Fruit fly (Drosophila melanogaster) whole organism, embryonic: ENCODE measurements around the gene CG42824.

Source experiments
- Asciz ChIP-seq: fragments of 200-800 bp; sonication (Bioruptor generic); optimal IDR thresholded peaks from 2 replicates; lab custom pipeline; 2017; ENCODE audit warnings: missing biosample characterization, mild to moderate bottlenecking, missing genetic modification characterization, missing genetic modification reagents
- CG10431 ChIP-seq: fragments of 200-800 bp; sonication (Bioruptor generic); optimal IDR thresholded peaks from 3 replicates; lab custom pipeline; 2018; ENCODE audit warnings: missing biosample characterization, mild to moderate bottlenecking, missing genetic modification characterization
- CG10654 ChIP-seq: fragments of 200-800 bp; sonication (Bioruptor generic); optimal IDR thresholded peaks from 2 replicates; lab custom pipeline; 2016; ENCODE audit warnings: missing biosample characterization, missing genetic modification characterization
- CG10979 ChIP-seq: fragments of 200-800 bp; sonication (Bioruptor generic); optimal IDR thresholded peaks from 2 replicates; lab custom pipeline; 2018; ENCODE audit warnings: missing biosample characterization, mild to moderate bottlenecking, missing genetic modification characterization, moderate library complexity
- CG11723 ChIP-seq: fragments of 200-800 bp; sonication (Bioruptor generic); optimal IDR thresholded peaks from 2 replicates; lab custom pipeline; 2017; ENCODE audit warnings: missing biosample characterization, mild to moderate bottlenecking, missing genetic modification characterization
- CG12659 ChIP-seq: fragments of 200-800 bp; sonication (Bioruptor generic); optimal IDR thresholded peaks from 3 replicates; lab custom pipeline; 2017; ENCODE audit warnings: mild to moderate bottlenecking, missing biosample characterization, missing genetic modification reagents, missing genetic modification characterization
- CG12744 ChIP-seq: fragments of 200-800 bp; sonication (Bioruptor generic); optimal IDR thresholded peaks from 2 replicates; lab custom pipeline; 2016; ENCODE audit warnings: missing biosample characterization, missing genetic modification characterization
- CG13624 ChIP-seq: fragments of 200-800 bp; sonication (Bioruptor generic); optimal IDR thresholded peaks from 2 replicates; lab custom pipeline; 2016; ENCODE audit warnings: missing biosample characterization, missing genetic modification characterization
- CG14860 ChIP-seq: fragments of 200-800 bp; sonication (Bioruptor generic); IDR thresholded peaks from 3 replicates; pipeline ENCODE4 v1.3.6; 2022; ENCODE audit warnings: missing biosample characterization, missing genetic modification characterization; ENCODE audit not compliant: partially characterized antibody
- CG15269 ChIP-seq: fragments of 200-800 bp; sonication (Bioruptor generic); optimal IDR thresholded peaks from 2 replicates; lab custom pipeline; 2018; ENCODE audit warnings: missing biosample characterization, mild to moderate bottlenecking, missing genetic modification characterization, moderate library complexity
- CG15696 ChIP-seq: fragments of 200-800 bp; sonication (Bioruptor generic); optimal IDR thresholded peaks from 2 replicates; lab custom pipeline; 2019; ENCODE audit warnings: missing biosample characterization, mild to moderate bottlenecking, missing genetic modification characterization, moderate library complexity
- CG16779 ChIP-seq: fragments of 200-800 bp; sonication (Bioruptor generic); IDR thresholded peaks from 2 replicates; pipeline ENCODE4 v1.3.6; 2022; ENCODE audit warnings: missing biosample characterization, missing genetic modification characterization
- CG1792 ChIP-seq: fragments of 200-800 bp; sonication (Bioruptor generic); optimal IDR thresholded peaks from 2 replicates; lab custom pipeline; 2016; ENCODE audit warnings: missing biosample characterization, missing genetic modification characterization
- CG18011 ChIP-seq: fragments of 200-800 bp; sonication (Bioruptor generic); optimal IDR thresholded peaks from 2 replicates; lab custom pipeline; 2017; ENCODE audit warnings: missing biosample characterization, missing genetic modification characterization, mild to moderate bottlenecking, moderate library complexity, missing genotype
- CG2712 ChIP-seq: fragments of 200-800 bp; optimal IDR thresholded peaks from 3 replicates; lab custom pipeline; 2019; ENCODE audit warnings: missing biosample characterization, mild to moderate bottlenecking, missing genetic modification characterization, moderate library complexity
- CG32532 ChIP-seq: fragments of 200-800 bp; sonication (Bioruptor generic); IDR thresholded peaks from 2 replicates; pipeline ENCODE4 v1.3.6; 2022; ENCODE audit warnings: missing biosample characterization, missing genetic modification characterization
- CG4424 ChIP-seq: fragments of 200-800 bp; sonication (Bioruptor generic); optimal IDR thresholded peaks from 3 replicates; lab custom pipeline; 2016; ENCODE audit warnings: missing biosample characterization, missing genetic modification characterization
- CG5180 ChIP-seq: fragments of 200-800 bp; sonication (Bioruptor generic); optimal IDR thresholded peaks from 3 replicates; lab custom pipeline; 2017; ENCODE audit warnings: missing biosample characterization, missing genetic modification characterization, mild to moderate bottlenecking, moderate library complexity, missing genetic modification reagents
- CG6272 ChIP-seq: fragments of 200-800 bp; sonication (Bioruptor generic); IDR thresholded peaks from 2 replicates; pipeline ENCODE4 v1.3.6; 2022; ENCODE audit warnings: missing biosample characterization, missing genetic modification characterization
- CG6683 ChIP-seq: fragments of 200-800 bp; sonication (Bioruptor generic); optimal IDR thresholded peaks from 2 replicates; lab custom pipeline; 2017; ENCODE audit warnings: missing biosample characterization, mild to moderate bottlenecking, missing genetic modification characterization, missing genetic modification reagents
- CG7928 ChIP-seq: fragments of 200-800 bp; sonication (Bioruptor generic); optimal IDR thresholded peaks from 2 replicates; lab custom pipeline; 2017; ENCODE audit warnings: missing biosample characterization, mild to moderate bottlenecking, missing genetic modification characterization
- CG8359 ChIP-seq: fragments of 200-800 bp; sonication (Bioruptor generic); optimal IDR thresholded peaks from 2 replicates; lab custom pipeline; 2017; ENCODE audit warnings: missing biosample characterization, mild to moderate bottlenecking, missing genetic modification characterization, borderline replicate concordance
- CG9727 ChIP-seq: fragments of 200-800 bp; sonication (Bioruptor generic); optimal IDR thresholded peaks from 3 replicates; lab custom pipeline; 2017; ENCODE audit warnings: missing biosample characterization, mild to moderate bottlenecking, missing genetic modification characterization
- D19A ChIP-seq: fragments of 200-800 bp; optimal IDR thresholded peaks from 3 replicates; lab custom pipeline; 2019; ENCODE audit warnings: missing biosample characterization, mild to moderate bottlenecking, missing genetic modification characterization, moderate library complexity
- Dad ChIP-seq: fragments of 200-800 bp; sonication (Bioruptor generic); optimal IDR thresholded peaks from 3 replicates; lab custom pipeline; 2016; ENCODE audit warnings: missing biosample characterization, missing genetic modification characterization
- Eip74EF ChIP-seq, 2 experiments: fragments of 200-800 bp in 1 of 2; fragments of >200 bp in 1 of 2; sonication (Bioruptor generic) in 1 of 2; optimal IDR thresholded peaks; 2 replicates each; lab custom pipeline; 2017 to 2019; ENCODE audit warnings: missing biosample characterization in 2 of 2, missing genetic modification characterization in 2 of 2, mild to moderate bottlenecking in 1 of 2, moderate library complexity in 1 of 2
- Fer1 ChIP-seq: fragments of 200-800 bp; sonication (Bioruptor generic); optimal IDR thresholded peaks from 2 replicates; lab custom pipeline; 2017; ENCODE audit warnings: missing biosample characterization, mild to moderate bottlenecking, missing genetic modification characterization
- GATAe ChIP-seq: fragments of 200-800 bp; sonication (Bioruptor generic); conservative IDR thresholded peaks from 2 replicates; pipeline ENCODE4 v1.3.6; 2022; ENCODE audit warnings: missing biosample characterization, missing genetic modification characterization
- HLHmδ ChIP-seq: fragments of 200-800 bp; sonication (Bioruptor generic); optimal IDR thresholded peaks from 2 replicates; lab custom pipeline; 2018; ENCODE audit warnings: missing biosample characterization, mild to moderate bottlenecking, missing genetic modification characterization, moderate library complexity
- Max ChIP-seq: fragments of 200-800 bp; sonication (Bioruptor generic); optimal IDR thresholded peaks from 2 replicates; lab custom pipeline; 2016; ENCODE audit warnings: missing biosample characterization, mild to moderate bottlenecking, missing genetic modification characterization
- Mrtf ChIP-seq: fragments of 200-800 bp; sonication (Bioruptor generic); IDR thresholded peaks from 3 replicates; pipeline ENCODE4 v1.3.6; 2022; ENCODE audit warnings: missing biosample characterization, missing genetic modification characterization
- NfI ChIP-seq: fragments of 200-800 bp; sonication (Bioruptor generic); optimal IDR thresholded peaks from 3 replicates; lab custom pipeline; 2018; ENCODE audit warnings: missing biosample characterization, mild to moderate bottlenecking, missing genetic modification characterization, moderate library complexity
- Sox100B ChIP-seq: fragments of 200-800 bp; sonication (Bioruptor generic); optimal IDR thresholded peaks from 3 replicates; lab custom pipeline; 2018; ENCODE audit warnings: missing biosample characterization, mild to moderate bottlenecking, missing genetic modification characterization
- croc ChIP-seq: fragments of 200-800 bp; sonication (Bioruptor generic); conservative IDR thresholded peaks from 3 replicates; pipeline ENCODE4 v1.3.6; 2022; ENCODE audit warnings: missing biosample characterization, missing genetic modification characterization
- en ChIP-seq: fragments of 200-800 bp; sonication (Bioruptor generic); optimal IDR thresholded peaks from 2 replicates; lab custom pipeline; 2016; ENCODE audit warnings: missing biosample characterization, missing genetic modification characterization
- gcm ChIP-seq: fragments of 200-800 bp; sonication (Bioruptor generic); optimal IDR thresholded peaks from 2 replicates; lab custom pipeline; 2019; ENCODE audit warnings: missing biosample characterization, mild to moderate bottlenecking, missing genetic modification characterization, moderate library complexity
- grau ChIP-seq: fragments of 200-800 bp; optimal IDR thresholded peaks from 3 replicates; lab custom pipeline; 2019; ENCODE audit warnings: missing biosample characterization, mild to moderate bottlenecking, missing genetic modification characterization, moderate library complexity
- ham ChIP-seq: fragments of 200-800 bp; sonication (Bioruptor generic); IDR thresholded peaks from 2 replicates; pipeline ENCODE4 v1.3.6; 2022; ENCODE audit warnings: missing biosample characterization, missing genetic modification characterization
- ind ChIP-seq: fragments of 200-800 bp; sonication (Bioruptor generic); optimal IDR thresholded peaks from 3 replicates; lab custom pipeline; 2016; ENCODE audit warnings: missing biosample characterization, missing genetic modification characterization
- kah ChIP-seq: fragments of 200-800 bp; sonication (Bioruptor generic); optimal IDR thresholded peaks from 2 replicates; lab custom pipeline; 2018; ENCODE audit warnings: missing biosample characterization, mild to moderate bottlenecking, missing genetic modification characterization
- phol ChIP-seq: fragments of 200-800 bp; sonication (Bioruptor generic); optimal IDR thresholded peaks from 3 replicates; lab custom pipeline; 2018; ENCODE audit warnings: missing biosample characterization, mild to moderate bottlenecking, missing genetic modification characterization, moderate library complexity
- ranshi ChIP-seq: fragments of 200-800 bp; sonication (Bioruptor generic); IDR thresholded peaks from 2 replicates; pipeline ENCODE4 v1.3.6; 2022; ENCODE audit warnings: missing biosample characterization, missing genetic modification characterization
- rib ChIP-seq: fragments of 200-800 bp; sonication (Bioruptor generic); IDR thresholded peaks from 2 replicates; pipeline ENCODE4 v1.3.6; 2022; ENCODE audit warnings: missing biosample characterization, missing genetic modification characterization
- ro ChIP-seq: fragments of 200-800 bp; sonication (Bioruptor generic); IDR thresholded peaks from 2 replicates; pipeline ENCODE4 v1.3.6; 2022; ENCODE audit warnings: missing biosample characterization, missing genetic modification characterization
- run ChIP-seq: fragments of 200-800 bp; sonication (Bioruptor generic); optimal IDR thresholded peaks from 3 replicates; lab custom pipeline; 2018; ENCODE audit warnings: missing biosample characterization, mild to moderate bottlenecking, missing genetic modification characterization
- scrt ChIP-seq: fragments of 200-800 bp; sonication (Bioruptor generic); optimal IDR thresholded peaks from 2 replicates; lab custom pipeline; 2018; ENCODE audit warnings: missing biosample characterization, mild to moderate bottlenecking, missing genetic modification characterization, moderate library complexity
- tll ChIP-seq, 2 experiments: fragments of 200-800 bp in 1 of 2; fragments of >200 bp in 1 of 2; sonication (Bioruptor generic) in 1 of 2; optimal IDR thresholded peaks; 2 replicates each; lab custom pipeline; 2017 to 2019; ENCODE audit warnings: missing biosample characterization in 2 of 2, missing genetic modification characterization in 2 of 2, mild to moderate bottlenecking in 1 of 2, moderate library complexity in 1 of 2
- usp ChIP-seq: fragments of >200 bp; optimal IDR thresholded peaks from 2 replicates; lab custom pipeline; 2017; ENCODE audit warnings: missing biosample characterization, missing genetic modification characterization
- zen ChIP-seq: fragments of 200-800 bp; sonication (Bioruptor generic); optimal IDR thresholded peaks from 3 replicates; lab custom pipeline; 2018; ENCODE audit warnings: missing biosample characterization, mild to moderate bottlenecking, missing genetic modification characterization, moderate library complexity

Gene CG42824

dm6 chr3R:17400675-17401118, 5.6 kb downstream of the CG42824 start (continued):
- TF ChIP-seq rib: no peak
- TF ChIP-seq croc (GFP tag; lab: Robert Waterston, UW): 0 out of 3 replicates have a peak, but pooled peaks have one; percentile 24
- TF ChIP-seq CG14860: no peak
- no peak for TF ChIP-seq tll (GFP tag; optimal IDR thresholded peaks at IDR 0.05; lab: Kevin White, UChicago)
- no peak for TF ChIP-seq CG18011
- TF ChIP-seq NfI (GFP tag; lab: Kevin White, UChicago): no peak
- peak; percentile 57 for TF ChIP-seq CG9727 (GFP tag; lab: Kevin White, UChicago)
- peak in 1 of 2 experiments; percentile 81 for TF ChIP-seq Eip74EF (GFP tag; optimal IDR thresholded peaks at IDR 0.05; lab: Kevin White, UChicago)
- peak; percentile 38 for TF ChIP-seq Asciz (GFP tag; lab: Kevin White, UChicago)
- peak; percentile 74 for TF ChIP-seq CG10979
- TF ChIP-seq CG13624 (GFP tag; lab: Kevin White, UChicago): peak; percentile 31
- TF ChIP-seq CG10431: no peak
- no peak for TF ChIP-seq ham
- TF ChIP-seq zen (tag; lab: Kevin White, UChicago): peak; percentile 51
- TF ChIP-seq CG1792 (GFP tag; lab: Kevin White, UChicago): peak; percentile 27
- peak; percentile 56 for TF ChIP-seq CG4424 (GFP tag; lab: Kevin White, UChicago)
- TF ChIP-seq run (tag; lab: Kevin White, UChicago): no peak
- TF ChIP-seq phol (tag; lab: Kevin White, UChicago): peak; percentile 77
- peak; percentile 38; the same call in 1 of the 2 replicates for TF ChIP-seq CG32532 (GFP tag; lab: Robert Waterston, UW)
- no peak for TF ChIP-seq ro (GFP tag; lab: Robert Waterston, UW)
- TF ChIP-seq D19A (tag; lab: Kevin White, UChicago): peak; percentile 51
- TF ChIP-seq Max (GFP tag; lab: Kevin White, UChicago): peak; percentile 17
- peak; percentile 43 for TF ChIP-seq CG2712
- TF ChIP-seq Mrtf (GFP tag; lab: Robert Waterston, UW): no peak
- peak; percentile 8 for TF ChIP-seq gcm (GFP tag; lab: Kevin White, UChicago)
- peak; percentile 26 for TF ChIP-seq en (GFP tag; lab: Kevin White, UChicago)
- TF ChIP-seq CG16779 (GFP tag; lab: Robert Waterston, UW): no peak
- peak; percentile 48 for TF ChIP-seq CG10654 (GFP tag; lab: Kevin White, UChicago)
- peak; percentile 74 for TF ChIP-seq CG15696
- no peak for TF ChIP-seq HLHmδ
- no peak for TF ChIP-seq CG11723 (GFP tag; lab: Kevin White, UChicago)
- TF ChIP-seq Dad (GFP tag; lab: Kevin White, UChicago): peak; percentile 1
- TF ChIP-seq usp: no peak
- no peak for TF ChIP-seq GATAe (GFP tag; lab: Robert Waterston, UW)
- no peak for TF ChIP-seq CG6683 (GFP tag; lab: Kevin White, UChicago)
- peak; percentile 50 for TF ChIP-seq CG8359
- TF ChIP-seq CG5180 (GFP tag; lab: Kevin White, UChicago): peak; percentile 22
- TF ChIP-seq CG6272 (GFP tag; lab: Robert Waterston, UW): no peak
- no peak for TF ChIP-seq CG12659 (GFP tag; lab: Kevin White, UChicago)
- no peak for TF ChIP-seq CG7928
- peak; percentile 30 for TF ChIP-seq ind (GFP tag; lab: Kevin White, UChicago)
- TF ChIP-seq kah (GFP tag; lab: Kevin White, UChicago): peak; percentile 13
- no peak for TF ChIP-seq grau (tag; lab: Kevin White, UChicago)
- peak; percentile 57 for TF ChIP-seq Sox100B (GFP tag; lab: Kevin White, UChicago)
- TF ChIP-seq CG15269 (tag; lab: Kevin White, UChicago): peak; percentile 19
- peak; percentile 54 for TF ChIP-seq Fer1 (GFP tag; lab: Kevin White, UChicago)
- no peak for TF ChIP-seq CG12744 (GFP tag; lab: Kevin White, UChicago)
- peak; percentile 13 for TF ChIP-seq scrt
- TF ChIP-seq ranshi (GFP tag; lab: Robert Waterston, UW): 0 out of 2 replicates have a peak, but pooled peaks have one; percentile 16
